Fruit fly (Drosophila melanogaster): ENCODE measurements around the gene Sfp26Ac.

Sfp26Ac gene

DNA sequence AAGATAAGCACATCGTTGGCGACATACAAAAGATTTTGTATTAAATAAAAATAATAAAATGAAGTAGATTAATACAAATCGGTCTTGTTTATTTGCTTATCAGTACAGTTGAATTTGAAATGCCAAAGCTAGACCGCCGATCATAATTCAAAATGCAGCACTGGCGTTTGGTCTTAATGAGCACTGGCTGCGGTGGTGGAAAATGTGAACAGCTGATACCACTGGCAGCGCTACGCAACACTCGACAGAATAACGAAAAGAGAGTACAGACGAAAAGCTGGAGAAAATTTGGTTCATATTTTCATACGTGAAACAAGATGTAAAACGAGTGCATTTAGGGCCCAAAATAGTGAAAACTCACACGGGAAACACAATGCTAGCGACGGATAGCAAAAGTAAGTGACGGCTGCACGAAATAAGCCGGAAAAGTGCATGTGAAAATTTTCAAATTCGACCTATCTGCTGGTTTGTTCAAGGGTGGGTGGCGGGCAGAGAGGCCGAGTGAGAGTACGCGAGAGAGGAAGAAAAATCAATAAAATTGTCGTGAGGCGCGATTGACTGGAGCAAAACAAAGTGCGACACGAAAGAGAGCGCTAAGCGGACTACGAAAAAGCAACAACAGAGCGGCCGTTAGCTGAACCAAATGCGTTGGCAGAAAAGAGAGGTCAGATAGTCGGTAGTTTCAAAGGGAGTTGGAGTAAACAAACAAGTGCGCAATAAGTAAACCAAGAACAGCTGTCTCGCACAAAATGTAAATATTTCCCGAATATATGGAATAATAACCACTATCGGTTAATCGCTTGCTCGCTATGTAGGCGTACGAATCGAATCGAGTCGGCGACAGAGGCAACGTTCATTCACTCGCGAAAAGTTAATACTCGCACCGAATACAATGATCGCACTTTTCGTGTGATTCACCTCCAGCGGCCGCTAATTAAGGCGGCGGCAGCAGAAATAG lies 22.6 kb upstream of the Sfp26Ac start, which contains the start of gene bchs (continued):
- TF ChIP-seq TFAM (GFP tag; optimal IDR thresholded peaks at IDR 0.05) (peak; percentile 66), danr (GFP tag; IDR thresholded peaks at IDR 0.05) (peak; percentile 63; the same call in 1 of the 2 replicates), wdn (GFP tag; IDR thresholded peaks at IDR 0.05) (peak; percentile 61; the same call in 1 of the 2 replicates), HHEX (GFP tag; optimal IDR thresholded peaks at IDR 0.05) (peak; percentile 95), crc (GFP tag; optimal IDR thresholded peaks at IDR 0.05) (peak; percentile 67), CG8388 (GFP tag; optimal IDR thresholded peaks at IDR 0.05) (peak; percentile 65), Pdp1 (GFP tag; optimal IDR thresholded peaks at IDR 0.05) (peak in 1 of 2 experiments; percentile 62), CG30403 (GFP tag; optimal IDR thresholded peaks at IDR 0.05) (peak; percentile 22), lmd (GFP tag; IDR thresholded peaks at IDR 0.05) (peak; percentile 34; the same call in 1 of the 2 replicates), fd102C (GFP tag; optimal IDR thresholded peaks at IDR 0.05) (peak; percentile 79), abd-A (tag; optimal IDR thresholded peaks at IDR 0.05) (no peak), CG2678 (tag; optimal IDR thresholded peaks at IDR 0.05) (peak; percentile 90), nom (GFP tag; optimal IDR thresholded peaks at IDR 0.05) (no peak), slbo (GFP tag; IDR thresholded peaks at IDR 0.05) (peak; percentile 51; the same call in 1 of the 2 replicates), lov (optimal IDR thresholded peaks at IDR 0.05) (no peak), lov (GFP tag; IDR thresholded peaks at IDR 0.05) (peak; percentile 88), CG7556 (GFP tag; optimal IDR thresholded peaks at IDR 0.05) (peak; percentile 90), bbx (GFP tag; IDR thresholded peaks at IDR 0.05; ENCODE audit: partially characterized antibody) (no peak), lilli (GFP tag; optimal IDR thresholded peaks at IDR 0.05) (peak; percentile 43), Sox100B (GFP tag; optimal IDR thresholded peaks at IDR 0.05) (no peak), Taf1 (GFP tag; IDR thresholded peaks at IDR 0.05) (peak; percentile 38; the same call in 1 of the 2 replicates), cas (GFP tag; IDR thresholded peaks at IDR 0.05) (no peak; the same call in 1 of the 2 replicates), dati (GFP tag; IDR thresholded peaks at IDR 0.05) (no peak), HmgD (GFP tag; optimal IDR thresholded peaks at IDR 0.05) (peak; percentile 64), klu (GFP tag; IDR thresholded peaks at IDR 0.05) (no peak), tll (GFP tag; optimal IDR thresholded peaks at IDR 0.05) (peak in 1 of 2 experiments; percentile 77), sug (tag; optimal IDR thresholded peaks at IDR 0.05) (no peak), Oaz (GFP tag; IDR thresholded peaks at IDR 0.05) (no peak), Xbp1 (GFP tag; optimal IDR thresholded peaks at IDR 0.05) (peak; percentile 37), bsh (GFP tag; optimal IDR thresholded peaks at IDR 0.05) (peak in 1 of 2 experiments; percentile 91), CG6791 (GFP tag; IDR thresholded peaks at IDR 0.05; ENCODE audit: partially characterized antibody) (peak; percentile 38; the same call in 1 of the 3 replicates), Vsx1 (GFP tag; optimal IDR thresholded peaks at IDR 0.05) (peak; percentile 97), wor (GFP tag; IDR thresholded peaks at IDR 0.05) (no peak), CG13894 (tag; optimal IDR thresholded peaks at IDR 0.05) (no peak), CG9609 (GFP tag; optimal IDR thresholded peaks at IDR 0.05) (peak; percentile 33), CG9932 (GFP tag; IDR thresholded peaks at IDR 0.05) (peak; percentile 75), org-1 (GFP tag; optimal IDR thresholded peaks at IDR 0.05) (peak; percentile 96), dimm (GFP tag; IDR thresholded peaks at IDR 0.05) (peak; percentile 33; the same call in 1 of the 2 replicates), NK7.1 (GFP tag; optimal IDR thresholded peaks at IDR 0.05) (peak; percentile 92), CG43689 (GFP tag; IDR thresholded peaks at IDR 0.05) (peak; percentile 49; the same call in 1 of the 2 replicates), CG17186 (GFP tag; optimal IDR thresholded peaks at IDR 0.05) (peak; percentile 67), D19A (tag; optimal IDR thresholded peaks at IDR 0.05) (no peak), crp (GFP tag; optimal IDR thresholded peaks at IDR 0.05) (peak; percentile 67 to 96), CG11695 (GFP tag; IDR thresholded peaks at IDR 0.05) (peak; percentile 85), sens (GFP tag) (peak; percentile 94), E2f2 (GFP tag; IDR thresholded peaks at IDR 0.05) (peak; percentile 97), CG2712 (tag; optimal IDR thresholded peaks at IDR 0.05) (no peak), CG30020 (tag; optimal IDR thresholded peaks at IDR 0.05) (no peak)
